Fruit fly (Drosophila melanogaster) whole organism, prepupa: ENCODE results near the gene Lmpt.

Experiments
- CG11294 ChIP-seq: fragments of 200-800 bp; sonication (Bioruptor generic); IDR thresholded peaks from 2 replicates; pipeline ENCODE4 v1.3.6; 2022; ENCODE audit warnings: missing biosample characterization, missing genetic modification characterization
- CG16779 ChIP-seq: fragments of 200-800 bp; sonication (Bioruptor generic); optimal IDR thresholded peaks from 3 replicates; lab custom pipeline; 2017; ENCODE audit warnings: missing biosample characterization, mild to moderate bottlenecking, missing genetic modification characterization
- CG6854 ChIP-seq: fragments of 200-800 bp; sonication (Bioruptor generic); optimal IDR thresholded peaks from 2 replicates; lab custom pipeline; 2017; ENCODE audit warnings: missing biosample characterization, mild to moderate bottlenecking, missing genetic modification characterization
- Eip78C ChIP-seq: fragments of 200-800 bp; sonication (Bioruptor generic); peaks from one replicate; lab custom pipeline; 2016; ENCODE audit warnings: missing biosample characterization, missing genetic modification characterization
- lz ChIP-seq: fragments of 200-800 bp; sonication (Bioruptor generic); optimal IDR thresholded peaks from 3 replicates; lab custom pipeline; 2016; ENCODE audit warnings: missing biosample characterization, missing genetic modification characterization

dm6 chr3L:16875959-16876358, 10.9 kb downstream of the Lmpt start:
- no peak for TF ChIP-seq CG16779 (tag; lab: Kevin White, UChicago)
- no peak for TF ChIP-seq CG11294 (GFP tag; lab: Robert Waterston, UW)
- no peak for TF ChIP-seq lz (GFP tag; lab: Kevin White, UChicago)
- no peak for TF ChIP-seq CG6854 (GFP tag; lab: Kevin White, UChicago)
- no peak for TF ChIP-seq Eip78C (GFP tag; lab: Kevin White, UChicago)
